Worm (Caenorhabditis elegans) whole organism, late embryonic: Measurements from ENCODE around the gene F12A10.9.
A peak's percentile ranks its signal among the peaks of the same experiment; 100 is the strongest.

Experiments used
- C08G9.2 ChIP-seq: sonication (generic microtip); optimal IDR thresholded peaks from 2 replicates; lab custom pipeline; 2016; ENCODE audit warnings: mild to moderate bottlenecking, missing genetic modification characterization, moderate library complexity, missing compliant biosample characterization
- C38D4.7 ChIP-seq: fragments of 200-800 bp; sonication (Bioruptor generic); optimal IDR thresholded peaks from 2 replicates; lab custom pipeline; 2018; ENCODE audit warnings: mild to moderate bottlenecking, missing genetic modification characterization, moderate library complexity, missing compliant biosample characterization
- F13H6.1 ChIP-seq: sonication (generic microtip); optimal IDR thresholded peaks from 2 replicates; lab custom pipeline; 2016; ENCODE audit warnings: missing genetic modification characterization, missing compliant biosample characterization
- K02D7.2 ChIP-seq: sonication (generic microtip); optimal IDR thresholded peaks from 2 replicates; lab custom pipeline; 2017; ENCODE audit warnings: mild to moderate bottlenecking, missing genetic modification characterization, missing compliant biosample characterization
- K09A11.1 ChIP-seq: sonication (generic microtip); optimal IDR thresholded peaks from 2 replicates; lab custom pipeline; 2017; ENCODE audit warnings: antibody characterized with exemption, mild to moderate bottlenecking, missing genetic modification characterization, missing compliant biosample characterization; ENCODE audit not compliant: insufficient read depth
- Y22D7AL.16 ChIP-seq: sonication (generic microtip); optimal IDR thresholded peaks from 2 replicates; lab custom pipeline; 2016; ENCODE audit warnings: missing genetic modification characterization, missing compliant biosample characterization
- ama-1 ChIP-seq: fragments of 150-350 bp; optimal IDR thresholded peaks from 2 replicates; lab custom pipeline; 2014
- ceh-18 ChIP-seq: sonication (generic microtip); optimal IDR thresholded peaks from 2 replicates; lab custom pipeline; 2016; ENCODE audit warnings: missing genetic modification characterization, missing compliant biosample characterization
- ceh-22 ChIP-seq: sonication (generic microtip); optimal IDR thresholded peaks from 2 replicates; lab custom pipeline; 2017; ENCODE audit warnings: missing biosample characterization, missing genetic modification characterization
- ceh-30 ChIP-seq: fragments of 150-350 bp; optimal IDR thresholded peaks from 2 replicates; lab custom pipeline; 2014; ENCODE audit warnings: missing biosample characterization, missing genetic modification characterization
- ceh-9 ChIP-seq: sonication (generic microtip); optimal IDR thresholded peaks from 2 replicates; lab custom pipeline; 2016; ENCODE audit warnings: mild to moderate bottlenecking, missing genetic modification characterization, inconsistent platforms, missing compliant biosample characterization
- che-1 ChIP-seq: sonication (generic microtip); optimal IDR thresholded peaks from 2 replicates; lab custom pipeline; 2016; ENCODE audit warnings: mild to moderate bottlenecking, missing genetic modification characterization, missing compliant biosample characterization
- dve-1 ChIP-seq: sonication (generic microtip); optimal IDR thresholded peaks from 2 replicates; lab custom pipeline; 2017; ENCODE audit warnings: antibody characterized with exemption, mild to moderate bottlenecking, missing genetic modification characterization, missing compliant biosample characterization
- elt-2 ChIP-seq: sonication (generic microtip); optimal IDR thresholded peaks from 2 replicates; lab custom pipeline; 2016; ENCODE audit warnings: missing genetic modification reagents, missing genetic modification characterization, missing compliant biosample characterization
- eyg-1 ChIP-seq: sonication (generic microtip); optimal IDR thresholded peaks from 2 replicates; lab custom pipeline; 2016; ENCODE audit warnings: missing genotype, missing genetic modification characterization, missing compliant biosample characterization
- hlh-13 ChIP-seq: fragments of 200-800 bp; sonication (Bioruptor generic); optimal IDR thresholded peaks from 2 replicates; lab custom pipeline; 2018; ENCODE audit warnings: mild to moderate bottlenecking, missing genetic modification characterization, missing compliant biosample characterization
- hlh-30 ChIP-seq: sonication (generic microtip); optimal IDR thresholded peaks from 2 replicates; lab custom pipeline; 2017; ENCODE audit warnings: antibody characterized with exemption, missing genetic modification characterization, missing compliant biosample characterization; ENCODE audit not compliant: insufficient read depth
- hlh-8 ChIP-seq: sonication (generic microtip); optimal IDR thresholded peaks from 2 replicates; lab custom pipeline; 2016; ENCODE audit warnings: missing genotype, missing genetic modification characterization, missing compliant biosample characterization
- mec-3 ChIP-seq: sonication (generic microtip); optimal IDR thresholded peaks from 2 replicates; lab custom pipeline; 2016; ENCODE audit warnings: borderline replicate concordance, missing genetic modification characterization, missing compliant biosample characterization
- nfya-1 ChIP-seq: sonication (generic microtip); optimal IDR thresholded peaks from 2 replicates; lab custom pipeline; 2017; ENCODE audit warnings: missing genetic modification characterization, mild to moderate bottlenecking, missing compliant biosample characterization, antibody characterized with exemption, moderate library complexity
- npax-4 ChIP-seq: sonication (generic microtip); optimal IDR thresholded peaks from 2 replicates; lab custom pipeline; 2016; ENCODE audit warnings: missing genetic modification characterization, missing compliant biosample characterization
- pat-9 ChIP-seq: fragments of 200-800 bp; sonication (Bioruptor generic); optimal IDR thresholded peaks from 2 replicates; lab custom pipeline; 2018; ENCODE audit warnings: mild to moderate bottlenecking, missing genetic modification characterization, moderate library complexity, missing compliant biosample characterization
- pha-2 ChIP-seq: sonication (generic microtip); optimal IDR thresholded peaks from 2 replicates; lab custom pipeline; 2017; ENCODE audit warnings: mild to moderate bottlenecking, missing genetic modification characterization, missing compliant biosample characterization
- pha-4 ChIP-seq: fragments of 150-350 bp; optimal IDR thresholded peaks from 2 replicates; lab custom pipeline; 2018; ENCODE audit warnings: missing biosample characterization, missing genetic modification reagents, missing genetic modification characterization
- ref-2 ChIP-seq: sonication (generic microtip); optimal IDR thresholded peaks from 2 replicates; lab custom pipeline; 2016; ENCODE audit warnings: missing genetic modification characterization, missing compliant biosample characterization
- rnt-1 ChIP-seq: sonication (generic microtip); optimal IDR thresholded peaks from 2 replicates; lab custom pipeline; 2016; ENCODE audit warnings: missing genetic modification characterization, missing compliant biosample characterization
- sox-2 ChIP-seq: fragments of 200-800 bp; sonication (Bioruptor generic); IDR thresholded peaks from 2 replicates; pipeline ENCODE4 v1.3.6; 2022; ENCODE audit warnings: missing genetic modification reagents, missing genetic modification characterization, missing compliant biosample characterization
- tbx-2 ChIP-seq: sonication (generic microtip); optimal IDR thresholded peaks from 2 replicates; lab custom pipeline; 2016; ENCODE audit warnings: missing genetic modification characterization, missing compliant biosample characterization
- tbx-7 ChIP-seq: sonication (generic microtip); optimal IDR thresholded peaks from 2 replicates; lab custom pipeline; 2016; ENCODE audit warnings: missing genotype, missing genetic modification characterization, missing compliant biosample characterization
- unc-3 ChIP-seq, 2 experiments: fragments of 200-800 bp in 1 of 2; sonication (Bioruptor generic) in 1 of 2; sonication (generic microtip) in 1 of 2; conservative IDR thresholded peaks in 1 of 2; optimal IDR thresholded peaks in 1 of 2; 2 replicates each; pipeline versions ENCODE4 v1.3.6 to Lab custom; 2016 to 2022; ENCODE audit warnings: missing compliant biosample characterization in 2 of 2, missing genetic modification characterization in 2 of 2, missing genetic modification reagents in 1 of 2
- unc-55 ChIP-seq: sonication (generic microtip); optimal IDR thresholded peaks from 2 replicates; lab custom pipeline; 2017; ENCODE audit warnings: missing biosample characterization, missing genetic modification reagents, missing genetic modification characterization
- zip-5 ChIP-seq: sonication (generic microtip); optimal IDR thresholded peaks from 2 replicates; lab custom pipeline; 2016; ENCODE audit warnings: missing genetic modification characterization, missing compliant biosample characterization
- ztf-16 ChIP-seq: sonication (generic microtip); optimal IDR thresholded peaks from 2 replicates; lab custom pipeline; 2017; ENCODE audit warnings: missing genetic modification characterization, missing compliant biosample characterization

F12A10.9 gene

DNA sequence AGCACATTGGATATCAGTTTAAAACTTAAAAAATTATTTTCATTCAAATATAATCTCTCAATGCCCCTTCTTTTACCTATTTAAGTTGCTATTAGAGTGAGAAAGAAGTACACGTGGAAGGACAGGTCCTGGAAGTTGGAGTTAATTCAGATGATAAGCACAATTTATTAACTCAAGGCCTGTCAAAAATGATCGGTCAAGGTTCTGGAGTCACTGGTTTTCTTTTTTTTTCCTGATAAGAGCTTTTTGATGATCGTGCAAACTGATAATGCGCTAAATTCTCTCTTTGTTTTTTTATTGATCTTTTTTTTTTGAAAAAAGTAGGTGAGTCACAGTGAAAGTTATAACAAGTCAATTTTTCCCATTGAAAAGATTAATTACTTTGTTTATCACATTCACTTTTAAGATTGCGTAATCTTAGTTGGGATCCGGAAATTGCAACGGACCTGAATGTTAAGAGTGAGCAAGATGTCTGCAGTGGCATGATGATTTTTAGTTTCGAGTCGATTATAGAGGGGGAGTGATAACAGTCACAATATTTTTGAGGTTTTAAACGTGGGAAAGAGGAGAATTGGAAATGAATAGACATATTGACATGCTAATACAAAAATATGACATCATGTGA is 14.1 kb downstream of the F12A10.9 start:
- TF ChIP-seq elt-2 (tag; lab: Kevin White, UChicago) (peak; percentile 81), pha-4 (tag; lab: Kevin White, UChicago) (no peak)

DNA sequence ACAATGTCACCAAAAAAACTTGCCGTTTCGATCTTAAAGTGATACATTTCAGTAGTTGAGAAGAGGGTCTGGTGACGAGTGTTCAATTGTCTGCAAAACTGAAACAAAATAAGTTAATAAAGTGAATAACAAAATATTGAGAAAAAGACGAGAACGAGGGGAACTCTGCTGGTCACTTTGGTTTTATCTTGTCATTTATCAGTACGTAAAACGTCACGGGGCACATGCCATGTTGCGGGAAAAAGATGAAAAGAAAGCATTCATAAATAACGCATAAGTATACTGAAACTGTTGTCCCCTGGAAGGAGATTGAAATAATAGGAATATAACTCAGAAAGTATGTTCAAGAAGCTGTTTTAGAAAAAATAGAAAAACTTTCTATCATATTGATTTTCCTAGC is 16.4 kb downstream of the F12A10.9 start, which contains the start of gene sahd-1:
TSS of gene sahd-1 (minus strand) at position 100 of the 400 bp plus-strand sequence.
- TF ChIP-seq rnt-1 (no peak), elt-2 (tag; lab: Kevin White, UChicago) (peak; percentile 56)

DNA sequence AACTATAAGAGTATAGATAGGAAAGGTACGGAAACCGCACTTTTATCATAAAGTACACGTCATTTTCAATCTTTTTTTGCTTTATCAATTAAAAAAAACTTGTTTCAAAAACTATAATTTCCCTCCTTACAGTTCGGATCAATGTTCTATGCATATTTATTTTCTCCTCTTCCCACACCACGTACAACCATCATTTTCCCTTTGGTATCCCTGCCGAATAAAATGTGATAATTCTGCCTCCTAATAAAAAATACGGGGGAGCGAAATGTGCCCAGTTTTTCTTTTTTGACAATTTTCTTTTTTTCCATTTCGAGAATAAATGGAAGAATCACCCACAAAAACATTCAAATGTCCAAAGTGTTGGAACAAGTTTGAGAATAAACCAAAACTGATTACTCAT is 17.1 kb downstream of the F12A10.9 start, which contains the start of gene ZK177.3:
TSS of gene ZK177.3 (plus strand) at position 301 of the 400 bp plus-strand sequence.
- TF ChIP-seq F13H6.1 (tag; lab: Kevin White, UChicago) (no peak), hlh-8 (tag; lab: Kevin White, UChicago) (no peak), hlh-30 (tag; lab: Kevin White, UChicago) (no peak), pat-9 (tag; lab: Kevin White, UChicago) (no peak), ceh-18 (no peak)
- TF ChIP-seq, all 69 proteins: peak for 0

DNA sequence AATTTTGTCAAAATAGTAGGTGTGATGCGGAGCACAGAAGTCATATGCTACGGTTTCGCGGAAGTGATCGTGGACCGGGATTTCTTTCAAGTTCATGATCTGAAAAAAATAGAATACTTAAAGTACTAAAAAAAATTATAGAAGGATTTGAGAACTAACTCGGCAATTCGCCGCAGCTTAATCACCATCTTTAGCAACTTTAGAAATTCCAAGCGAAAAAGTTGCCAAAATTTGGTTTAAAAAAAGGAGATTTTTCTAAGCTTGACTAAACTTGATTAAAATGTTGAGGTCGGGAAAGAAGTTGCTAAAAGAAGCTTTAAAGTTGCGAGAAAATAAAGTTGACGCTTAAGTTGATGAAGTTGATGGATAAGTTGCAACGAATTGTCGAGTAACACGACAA is 19.2 kb downstream of the F12A10.9 start, which contains the start of gene ZK177.9:
TSS of gene ZK177.9 (minus strand) at position 101 of the 400 bp plus-strand sequence.
- TF ChIP-seq ztf-16 (tag; lab: Kevin White, UChicago) (no peak), pat-9 (tag; lab: Kevin White, UChicago) (no peak), C08G9.2 (no peak), unc-3 (GFP tag; conservative IDR thresholded peaks at IDR 0.05; lab: Robert Waterston, UW) (no peak), unc-3 (tag; optimal IDR thresholded peaks at IDR 0.05; lab: Kevin White, UChicago) (no peak), K02D7.2 (tag; lab: Kevin White, UChicago) (no peak), tbx-2 (tag; lab: Kevin White, UChicago) (no peak), rnt-1 (no peak), ama-1 (no peak), hlh-8 (tag; lab: Kevin White, UChicago) (no peak)

DNA sequence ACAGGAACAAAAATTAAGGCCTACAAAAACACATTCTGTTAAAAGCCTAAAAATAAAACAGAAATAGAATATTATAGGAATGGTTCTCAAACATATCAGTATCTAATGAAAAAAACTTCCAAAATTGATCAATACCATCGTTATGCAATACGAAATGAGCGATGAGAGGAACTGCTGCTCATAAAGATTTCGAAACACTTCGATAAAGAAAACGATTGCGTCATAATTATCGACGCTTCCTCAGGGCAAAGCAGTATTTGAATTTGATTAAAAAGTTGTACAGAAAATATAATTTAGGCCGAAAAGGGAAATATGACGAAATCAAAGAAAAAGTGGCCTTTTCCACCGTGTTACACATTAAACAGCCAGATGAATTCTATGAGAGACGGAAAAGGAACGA is 19.6 kb downstream of the F12A10.9 start:
- no peak for TF ChIP-seq elt-2 (tag; lab: Kevin White, UChicago)
- TF ChIP-seq ref-2: no peak
- no peak for TF ChIP-seq Y22D7AL.16 (tag; lab: Kevin White, UChicago)

DNA sequence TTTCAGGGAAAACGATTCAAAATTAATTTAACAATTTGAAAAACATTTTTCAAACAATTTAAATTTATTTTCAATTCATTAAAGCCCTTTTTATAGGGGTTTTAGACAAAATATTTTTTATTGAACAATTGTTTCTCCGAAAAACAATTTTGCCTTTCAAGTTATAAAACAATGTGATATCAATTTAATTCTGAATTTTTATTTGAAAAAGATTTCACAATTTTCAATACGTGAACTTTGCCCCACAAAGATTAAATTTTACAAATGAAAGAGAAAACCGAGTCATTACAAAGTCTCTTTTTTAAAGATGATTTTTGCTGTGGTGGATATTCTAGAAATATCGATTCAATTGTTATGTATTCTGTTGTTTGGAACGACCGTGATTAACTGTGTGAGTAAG is 20.4 kb downstream of the F12A10.9 start, which contains the start of gene ZK177.2:
TSS of gene ZK177.2 (plus strand) at position 301 of the 400 bp plus-strand sequence.
- no peak for TF ChIP-seq nfya-1 (tag; lab: Kevin White, UChicago)
- no peak for TF ChIP-seq hlh-13 (GFP tag; lab: Kevin White, UChicago)
- TF ChIP-seq zip-5 (tag; lab: Kevin White, UChicago): no peak
- TF ChIP-seq unc-55 (GFP tag; lab: Kevin White, UChicago): no peak
- no peak for TF ChIP-seq tbx-7 (tag; lab: Kevin White, UChicago)
- TF ChIP-seq rnt-1: no peak
- no peak for TF ChIP-seq C38D4.7 (GFP tag; lab: Kevin White, UChicago)
- no peak for TF ChIP-seq pha-2 (tag; lab: Kevin White, UChicago)
- no peak for TF ChIP-seq dve-1
- no peak for TF ChIP-seq ceh-9 (tag; lab: Kevin White, UChicago)
- no peak for TF ChIP-seq mec-3 (tag; lab: Kevin White, UChicago)
- no peak for TF ChIP-seq sox-2 (GFP tag; lab: Robert Waterston, UW)
- TF ChIP-seq ceh-30 (tag; lab: Kevin White, UChicago): no peak
- no peak for TF ChIP-seq ceh-22 (tag; lab: Kevin White, UChicago)
- TF ChIP-seq npax-4 (tag; lab: Kevin White, UChicago): no peak
- no peak for TF ChIP-seq eyg-1 (tag; lab: Kevin White, UChicago)
- no peak for TF ChIP-seq K09A11.1
- no peak for TF ChIP-seq che-1 (tag; lab: Kevin White, UChicago)
